Worm (Caenorhabditis elegans): Measurements from ENCODE around the gene B0554.2.

DNA sequence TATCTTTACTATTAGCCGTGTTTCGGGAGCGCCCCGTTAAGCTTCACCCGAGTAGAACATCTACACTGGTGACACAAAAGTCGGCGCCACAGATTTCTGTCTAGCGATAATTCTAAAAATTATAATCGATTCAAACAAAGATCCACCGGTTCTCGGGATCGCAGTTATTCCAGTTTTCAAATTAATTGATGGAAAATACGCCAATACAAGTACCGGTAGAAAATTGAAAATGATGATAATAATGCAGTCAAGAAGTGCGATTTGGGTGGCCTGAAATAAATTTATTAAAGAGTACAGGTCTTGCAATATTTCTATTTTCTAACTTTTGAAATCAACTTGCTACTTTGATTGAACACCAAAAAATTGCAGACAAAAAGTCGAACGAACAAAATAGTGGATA is 33.5 kb downstream of the B0554.2 start:
- TF ChIP-seq ztf-29 (GFP tag; IDR thresholded peaks at IDR 0.05) = no peak
- no peak for TF ChIP-seq klf-2 (GFP tag; conservative IDR thresholded peaks at IDR 0.05)
- TF ChIP-seq ref-1 (GFP tag; conservative IDR thresholded peaks at IDR 0.05) = no peak
- TF ChIP-seq med-1 (GFP tag; optimal IDR thresholded peaks at IDR 0.05; ENCODE audit: insufficient read depth) = no peak
- no peak for TF ChIP-seq T22C8.4 (GFP tag; IDR thresholded peaks at IDR 0.05)

Data from whole organism, midembryonic.